Worm (Caenorhabditis elegans): ENCODE data around the gene H12D21.5.

The H12D21.5 gene

ce11 chrV:14943774-14944173 is 50.0 kb downstream of the H12D21.5 start:
- TF ChIP-seq ces-1 (GFP tag; optimal IDR thresholded peaks at IDR 0.05), result no peak
- TF ChIP-seq grh-1 (GFP tag; IDR thresholded peaks at IDR 0.05), result no peak
- TF ChIP-seq lin-39 (tag; optimal IDR thresholded peaks at IDR 0.05), result no peak
- no peak for TF ChIP-seq efl-1 (optimal IDR thresholded peaks at IDR 0.05)
- peak in 1 of 2 experiments; percentile 7 for TF ChIP-seq efl-1 (GFP tag; optimal IDR thresholded peaks at IDR 0.05 in 1 of 2)

Measured in whole organism, L1 larva.